Worm (Caenorhabditis elegans) whole organism, L1 larva: ENCODE data around the gene fipr-20.

Source experiments
- C16A3.4 ChIP-seq: fragments of 150-350 bp; optimal IDR thresholded peaks from 2 replicates; lab custom pipeline; 2014; ENCODE audit warnings: missing biosample characterization, missing genetic modification characterization
- C34B4.2 ChIP-seq: sonication (generic microtip); optimal IDR thresholded peaks from 2 replicates; lab custom pipeline; 2017; ENCODE audit warnings: mild to moderate bottlenecking, missing genetic modification characterization, missing compliant biosample characterization
- F16B12.6 ChIP-seq: fragments of 150-350 bp; optimal IDR thresholded peaks from 2 replicates; lab custom pipeline; 2014; ENCODE audit warnings: missing biosample characterization, missing genetic modification characterization
- Y116A8C.19 ChIP-seq: sonication (generic microtip); optimal IDR thresholded peaks from 2 replicates; lab custom pipeline; 2016; ENCODE audit warnings: missing compliant biosample characterization, missing genetic modification characterization, borderline replicate concordance
- aly-2 ChIP-seq: fragments of 150-350 bp; optimal IDR thresholded peaks from 2 replicates; lab custom pipeline; 2014; ENCODE audit warnings: missing biosample characterization, missing genetic modification characterization
- blmp-1 ChIP-seq: fragments of 150-350 bp; optimal IDR thresholded peaks from 2 replicates; lab custom pipeline; 2014; ENCODE audit warnings: missing biosample characterization, missing genetic modification characterization
- ceh-63 ChIP-seq: fragments of 200-800 bp; sonication (Bioruptor generic); optimal IDR thresholded peaks from 2 replicates; lab custom pipeline; 2018; ENCODE audit warnings: mild to moderate bottlenecking, missing genetic modification characterization, missing compliant biosample characterization
- ceh-82 ChIP-seq, 3 experiments: fragments of 150-350 bp in 1 of 3; sonication (generic microtip) in 2 of 3; optimal IDR thresholded peaks; 2 replicates each; lab custom pipeline; 2014 to 2017; ENCODE audit warnings: missing biosample characterization in 3 of 3, missing genetic modification characterization in 3 of 3
- dpl-1 ChIP-seq, 3 experiments: fragments of 150-350 bp in 2 of 3; sonication (generic microtip) in 1 of 3; optimal IDR thresholded peaks; 2 replicates each; lab custom pipeline; 2014 to 2017; ENCODE audit warnings: missing biosample characterization in 3 of 3, missing genetic modification characterization in 3 of 3, missing genetic modification reagents in 3 of 3
- dsc-1 ChIP-seq: sonication (generic microtip); optimal IDR thresholded peaks from 2 replicates; lab custom pipeline; 2016; ENCODE audit warnings: mild to moderate bottlenecking, missing genetic modification characterization, missing compliant biosample characterization
- efl-1 ChIP-seq, 4 experiments: fragments of 150-350 bp; optimal IDR thresholded peaks in 3 of 4; peaks in 1 of 4; 1 replicate in 1 of 4; 2 replicates in 3 of 4; lab custom pipeline; 2014; ENCODE audit warnings: missing biosample characterization in 2 of 4, missing genetic modification characterization in 2 of 4, missing genetic modification reagents in 2 of 4
- egl-13 ChIP-seq: sonication (generic microtip); optimal IDR thresholded peaks from 2 replicates; lab custom pipeline; 2016; ENCODE audit warnings: missing genotype, missing genetic modification reagents, missing genetic modification characterization, missing compliant biosample characterization
- egl-27 ChIP-seq, 2 experiments: fragments of 150-350 bp in 1 of 2; sonication (generic microtip); optimal IDR thresholded peaks; 3 replicates each; lab custom pipeline; 2017 to 2018; ENCODE audit warnings: missing biosample characterization in 2 of 2, missing genetic modification characterization in 2 of 2, missing genetic modification reagents in 2 of 2
- elt-2 ChIP-seq: sonication (generic microtip); optimal IDR thresholded peaks from 2 replicates; lab custom pipeline; 2016; ENCODE audit warnings: missing genetic modification characterization, mild to moderate bottlenecking, inconsistent platforms, missing compliant biosample characterization, missing genetic modification reagents
- elt-3 ChIP-seq, 6 experiments: fragments of 150-350 bp in 1 of 6; sonication (generic microtip); optimal IDR thresholded peaks; 2 replicates each; lab custom pipeline; 2017 to 2018; ENCODE audit warnings: missing biosample characterization in 6 of 6, missing genetic modification characterization in 6 of 6, inconsistent platforms in 1 of 6
- ets-5 ChIP-seq: fragments of 200-800 bp; sonication (Bioruptor generic); IDR thresholded peaks from 2 replicates; pipeline ENCODE4 v1.3.6; 2022; ENCODE audit warnings: missing genetic modification characterization, missing compliant biosample characterization
- fos-1 ChIP-seq: fragments of 150-350 bp; optimal IDR thresholded peaks from 2 replicates; lab custom pipeline; 2014; ENCODE audit warnings: missing biosample characterization, missing genetic modification characterization
- grh-1 ChIP-seq: fragments of 200-800 bp; sonication (Bioruptor generic); IDR thresholded peaks from 2 replicates; pipeline ENCODE4 v1.3.6; 2022; ENCODE audit warnings: missing genetic modification reagents, missing genetic modification characterization, missing compliant biosample characterization
- hlh-4 ChIP-seq: sonication (generic microtip); optimal IDR thresholded peaks from 2 replicates; lab custom pipeline; 2016; ENCODE audit warnings: mild to moderate bottlenecking, missing genetic modification characterization, missing compliant biosample characterization
- hpl-2 ChIP-seq: fragments of 150-350 bp; optimal IDR thresholded peaks from 2 replicates; lab custom pipeline; 2014; ENCODE audit warnings: missing biosample characterization, missing genetic modification reagents, missing genetic modification characterization
- irx-1 ChIP-seq: sonication (generic microtip); optimal IDR thresholded peaks from 2 replicates; lab custom pipeline; 2016; ENCODE audit warnings: missing genetic modification characterization, missing compliant biosample characterization
- isw-1 ChIP-seq: fragments of 200-800 bp; sonication (Bioruptor generic); IDR thresholded peaks from 2 replicates; pipeline ENCODE4 v1.3.6; 2022; ENCODE audit warnings: missing genetic modification characterization, missing compliant biosample characterization
- lin-35 ChIP-seq, 2 experiments: fragments of 150-350 bp; optimal IDR thresholded peaks; 2 replicates each; lab custom pipeline; 2014; ENCODE audit warnings: missing biosample characterization in 2 of 2, missing genetic modification characterization in 2 of 2, missing genetic modification reagents in 2 of 2
- lin-39 ChIP-seq: fragments of 150-350 bp; optimal IDR thresholded peaks from 2 replicates; lab custom pipeline; 2014; ENCODE audit warnings: missing biosample characterization, missing genetic modification reagents, missing genetic modification characterization
- lir-3 ChIP-seq: sonication (generic microtip); optimal IDR thresholded peaks from 2 replicates; lab custom pipeline; 2016; ENCODE audit warnings: mild to moderate bottlenecking, missing genetic modification characterization, moderate library complexity, missing compliant biosample characterization; ENCODE audit not compliant: poor library complexity
- lsy-2 ChIP-seq, 2 experiments: fragments of 150-350 bp; optimal IDR thresholded peaks; 2 replicates each; lab custom pipeline; 2014; ENCODE audit warnings: missing biosample characterization in 2 of 2, missing genetic modification characterization in 2 of 2
- mab-9 ChIP-seq: fragments of 200-800 bp; sonication (Bioruptor generic); IDR thresholded peaks from 2 replicates; pipeline ENCODE4 v1.3.6; 2022; ENCODE audit warnings: missing genetic modification reagents, missing genetic modification characterization, missing compliant biosample characterization
- mep-1 ChIP-seq: fragments of 150-350 bp; optimal IDR thresholded peaks from 2 replicates; lab custom pipeline; 2014; ENCODE audit warnings: missing biosample characterization, missing genetic modification characterization
- nhr-11 ChIP-seq: fragments of 150-350 bp; optimal IDR thresholded peaks from 2 replicates; lab custom pipeline; 2014; ENCODE audit warnings: missing biosample characterization, missing genetic modification characterization
- nhr-12 ChIP-seq: sonication (generic microtip); optimal IDR thresholded peaks from 2 replicates; lab custom pipeline; 2017; ENCODE audit warnings: missing biosample characterization, missing genetic modification characterization
- nhr-47 ChIP-seq: sonication (generic microtip); optimal IDR thresholded peaks from 2 replicates; lab custom pipeline; 2016; ENCODE audit warnings: mild to moderate bottlenecking, missing genetic modification characterization, moderate library complexity, missing compliant biosample characterization
- nhr-71 ChIP-seq: sonication (generic microtip); optimal IDR thresholded peaks from 2 replicates; lab custom pipeline; 2016; ENCODE audit warnings: mild to moderate bottlenecking, missing genetic modification characterization, moderate library complexity, missing compliant biosample characterization
- nhr-76 ChIP-seq: sonication (generic microtip); optimal IDR thresholded peaks from 2 replicates; lab custom pipeline; 2017; ENCODE audit warnings: missing biosample characterization, missing genetic modification characterization
- nhr-77 ChIP-seq: fragments of 150-350 bp; optimal IDR thresholded peaks from 2 replicates; lab custom pipeline; 2014; ENCODE audit warnings: missing biosample characterization, missing genetic modification characterization
- nhr-84 ChIP-seq: sonication (generic microtip); optimal IDR thresholded peaks from 2 replicates; lab custom pipeline; 2017; ENCODE audit warnings: missing biosample characterization, missing genetic modification characterization
- nhr-90 ChIP-seq: sonication (generic microtip); optimal IDR thresholded peaks from 2 replicates; lab custom pipeline; 2016; ENCODE audit warnings: mild to moderate bottlenecking, missing genetic modification characterization, missing compliant biosample characterization; ENCODE audit not compliant: poor library complexity
- pag-3 ChIP-seq: sonication (generic microtip); optimal IDR thresholded peaks from 2 replicates; lab custom pipeline; 2017; ENCODE audit warnings: missing genetic modification characterization, mild to moderate bottlenecking, missing compliant biosample characterization, antibody characterized with exemption, borderline replicate concordance; ENCODE audit not compliant: insufficient read depth
- pax-3 ChIP-seq: fragments of 200-800 bp; sonication (Bioruptor generic); optimal IDR thresholded peaks from 2 replicates; lab custom pipeline; 2018; ENCODE audit warnings: mild to moderate bottlenecking, missing genetic modification characterization, moderate library complexity, missing compliant biosample characterization
- pqm-1 ChIP-seq: sonication (generic microtip); optimal IDR thresholded peaks from 3 replicates; lab custom pipeline; 2017; ENCODE audit warnings: missing biosample characterization, missing genetic modification characterization
- rnt-1 ChIP-seq: sonication (generic microtip); optimal IDR thresholded peaks from 2 replicates; lab custom pipeline; 2016; ENCODE audit warnings: mild to moderate bottlenecking, missing genetic modification characterization, moderate library complexity, missing compliant biosample characterization
- skn-1 ChIP-seq: fragments of 150-350 bp; optimal IDR thresholded peaks from 2 replicates; lab custom pipeline; 2014; ENCODE audit warnings: missing biosample characterization, missing genetic modification characterization
- snpc-4 ChIP-seq: fragments of 150-350 bp; optimal IDR thresholded peaks from 2 replicates; lab custom pipeline; 2014; ENCODE audit warnings: missing biosample characterization, missing genetic modification characterization
- snu-23 ChIP-seq: sonication (generic microtip); optimal IDR thresholded peaks from 2 replicates; lab custom pipeline; 2016; ENCODE audit warnings: missing genetic modification characterization, missing compliant biosample characterization
- sox-4 ChIP-seq: sonication (generic microtip); optimal IDR thresholded peaks from 2 replicates; lab custom pipeline; 2016; ENCODE audit warnings: missing genetic modification characterization, missing compliant biosample characterization
- sup-37 ChIP-seq: fragments of 200-800 bp; sonication (Bioruptor generic); optimal IDR thresholded peaks from 2 replicates; lab custom pipeline; 2018; ENCODE audit warnings: mild to moderate bottlenecking, missing genetic modification characterization, missing compliant biosample characterization
- swsn-7 ChIP-seq: sonication (generic microtip); optimal IDR thresholded peaks from 2 replicates; lab custom pipeline; 2016; ENCODE audit warnings: missing genetic modification characterization, missing compliant biosample characterization
- tbx-2 ChIP-seq: sonication (generic microtip); optimal IDR thresholded peaks from 2 replicates; lab custom pipeline; 2016; ENCODE audit warnings: missing genetic modification characterization, missing compliant biosample characterization
- unc-86 ChIP-seq: sonication (generic microtip); optimal IDR thresholded peaks from 2 replicates; lab custom pipeline; 2016; ENCODE audit warnings: missing genetic modification characterization, missing compliant biosample characterization
- unc-98 ChIP-seq: fragments of 200-800 bp; sonication (Bioruptor generic); IDR thresholded peaks from 2 replicates; pipeline ENCODE4 v1.3.6; 2022; ENCODE audit warnings: missing genetic modification characterization, missing compliant biosample characterization
- zip-4 ChIP-seq: fragments of 200-800 bp; sonication (Bioruptor generic); optimal IDR thresholded peaks from 2 replicates; lab custom pipeline; 2018; ENCODE audit warnings: mild to moderate bottlenecking, missing genetic modification characterization, moderate library complexity, missing compliant biosample characterization
- ztf-11 ChIP-seq, 2 experiments: sonication (generic microtip); optimal IDR thresholded peaks; 2 replicates each; lab custom pipeline; 2016 to 2017; ENCODE audit warnings: missing genetic modification characterization in 2 of 2, missing biosample characterization in 1 of 2, missing compliant biosample characterization in 1 of 2
- ztf-4 ChIP-seq: fragments of 150-350 bp; optimal IDR thresholded peaks from 2 replicates; lab custom pipeline; 2014; ENCODE audit warnings: missing biosample characterization, missing genetic modification characterization

Gene fipr-20

ce11 chrIII:7463438-7464008 is 1.3 kb upstream of the fipr-20 start, which contains the start of gene H14A12.3:
Gene H14A12.3 (plus strand): TSS chrIII:7463797.
- TF ChIP-seq dsc-1 (tag; lab: Kevin White, UChicago) (no peak), nhr-84 (tag; lab: Kevin White, UChicago) (no peak), skn-1 (peak; percentile 28), C16A3.4 (no peak), fos-1 (tag; lab: Kevin White, UChicago) (no peak), lin-39 (tag; lab: Kevin White, UChicago) (no peak), unc-86 (no peak), nhr-76 (tag; lab: Kevin White, UChicago) (no peak), snpc-4 (no peak), Y116A8C.19 (tag; lab: Kevin White, UChicago) (no peak), F16B12.6 (tag; lab: Kevin White, UChicago) (no peak), pax-3 (no peak), efl-1 (optimal IDR thresholded peaks at IDR 0.05; lab: Kevin White, UChicago) (peak; percentile 24 to 29), efl-1 (GFP tag; optimal IDR thresholded peaks at IDR 0.05 in 1 of 2; lab: Kevin White, UChicago) (peak in 1 of 2 experiments; percentile 14), nhr-12 (tag; lab: Kevin White, UChicago) (no peak), ceh-82 (tag; optimal IDR thresholded peaks at IDR 0.05; lab: Kevin White, UChicago) (no peak), ceh-63 (GFP tag; lab: Kevin White, UChicago) (no peak), nhr-71 (no peak), nhr-77 (no peak), tbx-2 (tag; lab: Kevin White, UChicago) (no peak), ztf-11 (tag; optimal IDR thresholded peaks at IDR 0.05; lab: Kevin White, UChicago) (no peak), egl-27 (tag; optimal IDR thresholded peaks at IDR 0.05; lab: Kevin White, UChicago) (no peak), snu-23 (GFP tag; lab: Kevin White, UChicago) (peak; percentile 9), lsy-2 (tag; optimal IDR thresholded peaks at IDR 0.05; lab: Kevin White, UChicago) (peak in 1 of 2 experiments; percentile 33), zip-4 (GFP tag; lab: Kevin White, UChicago) (no peak), hpl-2 (no peak), pag-3 (tag; lab: Kevin White, UChicago) (no peak), egl-13 (tag; lab: Kevin White, UChicago) (no peak), swsn-7 (tag; lab: Kevin White, UChicago) (no peak), sup-37 (GFP tag; lab: Kevin White, UChicago) (no peak), dpl-1 (GFP tag; optimal IDR thresholded peaks at IDR 0.05; lab: Kevin White, UChicago) (peak in 2 of 3 experiments; percentile 3 to 28), ztf-4 (tag; lab: Kevin White, UChicago) (no peak), irx-1 (tag; lab: Kevin White, UChicago) (no peak), grh-1 (GFP tag; lab: Robert Waterston, UW) (no peak), mab-9 (GFP tag; lab: Robert Waterston, UW) (no peak), elt-2 (tag; lab: Kevin White, UChicago) (no peak), nhr-90 (tag; lab: Kevin White, UChicago) (no peak), nhr-11 (no peak), hlh-4 (tag; lab: Kevin White, UChicago) (no peak), unc-98 (GFP tag; lab: Robert Waterston, UW) (no peak), aly-2 (tag; lab: Kevin White, UChicago) (no peak), lir-3 (no peak), mep-1 (tag; lab: Kevin White, UChicago) (peak; percentile 30), nhr-47 (tag; lab: Kevin White, UChicago) (no peak), rnt-1 (tag; lab: Kevin White, UChicago) (no peak), blmp-1 (peak; percentile 44), pqm-1 (no peak), C34B4.2 (tag; lab: Kevin White, UChicago) (no peak), sox-4 (tag; lab: Kevin White, UChicago) (no peak), elt-3 (tag; optimal IDR thresholded peaks at IDR 0.05; lab: Kevin White, UChicago) (no peak), isw-1 (GFP tag; lab: Robert Waterston, UW) (no peak), lin-35 (GFP tag; optimal IDR thresholded peaks at IDR 0.05; lab: Kevin White, UChicago) (peak in 1 of 2 experiments; percentile 37), ets-5 (no peak)
